Worm (Caenorhabditis elegans): ENCODE measurements around the gene srw-15.
"Not testable (repeated sequence)": the region's sequence is repeated elsewhere in the genome, so short reads cannot be mapped to it uniquely, and the experiment has no call there.

srw-15 gene

DNA sequence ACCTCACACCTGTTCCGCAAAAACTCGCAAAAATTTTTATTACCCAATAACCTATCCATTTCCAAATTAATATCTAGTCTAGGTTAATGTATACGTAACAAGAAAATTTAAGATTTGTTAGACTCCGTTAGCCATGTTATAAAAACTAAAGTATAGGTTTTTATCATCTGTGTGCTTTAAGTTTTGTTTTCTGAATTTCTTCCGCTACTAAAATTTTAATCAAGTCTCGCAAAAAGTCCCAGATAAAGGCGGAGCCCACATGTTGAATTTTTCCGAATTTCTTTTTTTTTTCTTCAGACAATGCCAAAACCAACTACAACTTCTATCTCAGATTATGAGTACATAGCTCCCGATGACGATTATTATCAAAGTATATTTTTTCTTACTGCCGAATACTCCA is 1.9 kb downstream of the srw-15 start, which contains the start of gene srw-13:
Gene srw-13, plus strand, starts transcription at position 301 of the 400 bp plus-strand sequence.
- TF ChIP-seq ceh-36 (tag; optimal IDR thresholded peaks at IDR 0.05) (no peak), flt-1 (GFP tag; IDR thresholded peaks at IDR 0.05) (no peak), ama-1 (optimal IDR thresholded peaks at IDR 0.05) (no peak), tra-4 (tag; optimal IDR thresholded peaks at IDR 0.05) (no peak)

DNA sequence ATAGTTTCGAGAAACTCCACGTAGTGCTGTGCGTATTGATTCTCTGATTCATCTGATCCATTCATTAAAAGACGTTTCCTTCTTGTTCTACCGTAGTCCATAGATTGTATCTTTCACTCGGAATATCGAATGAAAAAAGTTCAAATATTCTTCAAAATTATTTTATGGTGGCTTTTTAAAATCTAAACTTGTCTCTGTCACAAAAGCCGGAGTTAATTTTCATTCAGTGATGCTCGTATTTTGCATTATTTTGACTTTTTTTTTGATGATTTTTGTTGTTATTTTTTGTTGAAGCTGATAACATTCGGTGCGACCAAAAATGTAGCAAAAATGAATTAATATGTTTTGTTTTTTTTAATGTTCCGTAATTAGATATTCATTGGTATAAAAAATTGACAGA is 5.3 kb downstream of the srw-15 start, which contains the start of gene nhr-164:
Gene nhr-164, minus strand, starts transcription at position 101 of the 400 bp plus-strand sequence.
- TF ChIP-seq scrt-1 (GFP tag; IDR thresholded peaks at IDR 0.05), result no peak
- TF ChIP-seq hnd-1 (tag; optimal IDR thresholded peaks at IDR 0.05), result no peak
- no peak for TF ChIP-seq tbx-37 (GFP tag; conservative IDR thresholded peaks at IDR 0.05)
- TF ChIP-seq ets-7 (tag; optimal IDR thresholded peaks at IDR 0.05), result no peak
- TF ChIP-seq ceh-36 (tag; optimal IDR thresholded peaks at IDR 0.05), result no peak
- TF ChIP-seq hmg-4 (GFP tag; optimal IDR thresholded peaks at IDR 0.05), result no peak
- TF ChIP-seq flt-1 (GFP tag; IDR thresholded peaks at IDR 0.05), result no peak

DNA sequence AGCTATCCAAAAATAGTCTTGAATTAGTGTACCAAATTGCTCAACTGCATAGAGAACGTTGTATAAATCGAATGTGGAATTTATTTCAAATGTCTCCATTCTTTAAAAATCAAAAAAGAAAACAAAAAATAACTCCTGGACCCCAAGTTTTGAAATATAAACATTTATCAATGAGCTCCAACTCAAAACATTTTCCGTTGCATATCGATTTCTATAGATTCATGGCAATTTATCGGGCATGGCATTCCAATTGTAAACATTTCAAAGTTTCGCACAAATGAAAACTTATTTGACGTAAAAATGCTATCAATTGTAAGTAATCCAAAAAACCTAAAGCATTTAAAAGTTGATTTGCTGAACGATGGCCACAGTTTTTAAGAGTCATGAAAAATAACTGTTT is 8.2 kb downstream of the srw-15 start, which contains the start of gene srw-12:
Gene srw-12, minus strand, starts transcription at position 101 of the 400 bp plus-strand sequence.
- TF ChIP-seq hmg-4 (GFP tag; optimal IDR thresholded peaks at IDR 0.05), result no peak
- no peak for TF ChIP-seq aly-1 (tag; optimal IDR thresholded peaks at IDR 0.05)
- TF ChIP-seq ceh-13 (GFP tag; optimal IDR thresholded peaks at IDR 0.05), result no peak
- no peak for TF ChIP-seq ets-7 (tag; optimal IDR thresholded peaks at IDR 0.05)
- no peak for TF ChIP-seq tbx-11 (GFP tag; IDR thresholded peaks at IDR 0.05)
- no peak for TF ChIP-seq sea-1 (GFP tag; conservative IDR thresholded peaks at IDR 0.05)
- no peak for TF ChIP-seq F13C5.2 (tag; optimal IDR thresholded peaks at IDR 0.05)
- no peak for TF ChIP-seq tra-4 (tag; optimal IDR thresholded peaks at IDR 0.05)
- TF ChIP-seq pes-1 (GFP tag; IDR thresholded peaks at IDR 0.05), result no peak
- no peak for TF ChIP-seq hmbx-1 (tag; optimal IDR thresholded peaks at IDR 0.05)
- no peak for TF ChIP-seq flt-1 (GFP tag; IDR thresholded peaks at IDR 0.05)
- TF ChIP-seq tbx-37 (GFP tag; conservative IDR thresholded peaks at IDR 0.05), result no peak
- no peak for TF ChIP-seq scrt-1 (GFP tag; IDR thresholded peaks at IDR 0.05)
- TF ChIP-seq ama-1 (optimal IDR thresholded peaks at IDR 0.05), result no peak
- TF ChIP-seq B0310.2 (tag; optimal IDR thresholded peaks at IDR 0.05), result no peak
- no peak for TF ChIP-seq hnd-1 (tag; optimal IDR thresholded peaks at IDR 0.05)
- TF ChIP-seq ceh-36 (tag; optimal IDR thresholded peaks at IDR 0.05), result no peak

ce11 chrV:15240215-15240614 is 9.9 kb downstream of the srw-15 start, which contains the start of gene srw-11:
srw-11 (minus strand) TSS chrV:15240315.
- no peak for TF ChIP-seq sea-1 (GFP tag; conservative IDR thresholded peaks at IDR 0.05)
- TF ChIP-seq ceh-36 (tag; optimal IDR thresholded peaks at IDR 0.05), result no peak
- no peak for TF ChIP-seq tbx-37 (GFP tag; conservative IDR thresholded peaks at IDR 0.05)
- no peak for TF ChIP-seq ceh-13 (GFP tag; optimal IDR thresholded peaks at IDR 0.05)

ce11 chrV:15241259-15241658 is 10.9 kb downstream of the srw-15 start, which contains the start of gene chil-12:
chil-12 (plus strand) TSS chrV:15241559.
- no peak for TF ChIP-seq ceh-36 (tag; optimal IDR thresholded peaks at IDR 0.05)
- TF ChIP-seq aly-1 (tag; optimal IDR thresholded peaks at IDR 0.05), result no peak
- no peak for TF ChIP-seq pes-1 (GFP tag; IDR thresholded peaks at IDR 0.05)
- TF ChIP-seq scrt-1 (GFP tag; IDR thresholded peaks at IDR 0.05), result no peak
- no peak for TF ChIP-seq hmbx-1 (tag; optimal IDR thresholded peaks at IDR 0.05)
- TF ChIP-seq ets-7 (tag; optimal IDR thresholded peaks at IDR 0.05), result no peak
- no peak for TF ChIP-seq hnd-1 (tag; optimal IDR thresholded peaks at IDR 0.05)
- TF ChIP-seq flt-1 (GFP tag; IDR thresholded peaks at IDR 0.05), result no peak
- TF ChIP-seq sea-1 (GFP tag; conservative IDR thresholded peaks at IDR 0.05), result no peak
- TF ChIP-seq B0310.2 (tag; optimal IDR thresholded peaks at IDR 0.05), result no peak

DNA sequence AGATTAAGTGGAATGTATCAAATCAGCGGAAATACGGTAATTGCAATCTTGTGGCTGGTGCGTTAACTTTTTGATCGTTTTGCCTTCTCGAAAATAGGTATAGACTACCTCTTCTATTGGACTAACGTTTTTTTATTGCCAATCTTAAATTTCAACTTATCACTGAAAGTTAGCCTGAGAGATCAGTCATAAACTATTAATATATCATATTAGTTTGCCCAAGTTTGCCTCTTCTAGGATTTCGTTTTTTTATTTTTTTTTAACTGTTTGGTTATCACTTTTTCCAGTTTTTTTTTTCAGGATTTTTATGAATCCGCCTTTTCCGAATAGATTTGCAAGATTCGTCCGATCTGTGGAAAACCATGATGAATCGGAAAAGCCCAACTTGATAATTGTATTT is 14.1 kb downstream of the srw-15 start, which contains the start of gene kin-30:
Gene kin-30, plus strand, starts transcription at position 301 of the 400 bp plus-strand sequence.
- TF ChIP-seq aly-1 (tag; optimal IDR thresholded peaks at IDR 0.05) (no peak), sea-1 (GFP tag; conservative IDR thresholded peaks at IDR 0.05) (no peak), ceh-13 (GFP tag; optimal IDR thresholded peaks at IDR 0.05) (no peak), hmg-4 (GFP tag; optimal IDR thresholded peaks at IDR 0.05) (no peak), hnd-1 (tag; optimal IDR thresholded peaks at IDR 0.05) (no peak), ceh-36 (tag; optimal IDR thresholded peaks at IDR 0.05) (no peak), scrt-1 (GFP tag; IDR thresholded peaks at IDR 0.05) (no peak), flt-1 (GFP tag; IDR thresholded peaks at IDR 0.05) (no peak), tbx-37 (GFP tag; conservative IDR thresholded peaks at IDR 0.05) (no peak), B0310.2 (tag; optimal IDR thresholded peaks at IDR 0.05) (no peak), F13C5.2 (tag; optimal IDR thresholded peaks at IDR 0.05) (no peak), pes-1 (GFP tag; IDR thresholded peaks at IDR 0.05) (no peak), ets-7 (tag; optimal IDR thresholded peaks at IDR 0.05) (no peak), tbx-11 (GFP tag; IDR thresholded peaks at IDR 0.05) (no peak), ama-1 (optimal IDR thresholded peaks at IDR 0.05) (no peak)

ce11 chrV:15250304-15250703 is 20.0 kb downstream of the srw-15 start, which contains the start of gene srd-28:
srd-28 (plus strand) TSS chrV:15250604.
- TF ChIP-seq sea-1 (GFP tag; conservative IDR thresholded peaks at IDR 0.05); ceh-13 (GFP tag; optimal IDR thresholded peaks at IDR 0.05); hmbx-1 (tag; optimal IDR thresholded peaks at IDR 0.05): not testable (repeated sequence)

- no peak for TF ChIP-seq ceh-36 (tag; optimal IDR thresholded peaks at IDR 0.05)
- no peak for TF ChIP-seq hmbx-1 (tag; optimal IDR thresholded peaks at IDR 0.05)
- no peak for TF ChIP-seq flt-1 (GFP tag; IDR thresholded peaks at IDR 0.05)
- TF ChIP-seq ceh-13 (GFP tag; optimal IDR thresholded peaks at IDR 0.05), result no peak
- no peak for TF ChIP-seq hmg-4 (GFP tag; optimal IDR thresholded peaks at IDR 0.05)
- TF ChIP-seq hnd-1 (tag; optimal IDR thresholded peaks at IDR 0.05), result no peak
- no peak for TF ChIP-seq ama-1 (optimal IDR thresholded peaks at IDR 0.05)
- no peak for TF ChIP-seq F13C5.2 (tag; optimal IDR thresholded peaks at IDR 0.05)
- no peak for TF ChIP-seq tbx-37 (GFP tag; conservative IDR thresholded peaks at IDR 0.05)
- no peak for TF ChIP-seq tbx-11 (GFP tag; IDR thresholded peaks at IDR 0.05)
- no peak for TF ChIP-seq tra-4 (tag; optimal IDR thresholded peaks at IDR 0.05)
- TF ChIP-seq ets-7 (tag; optimal IDR thresholded peaks at IDR 0.05), result no peak
- TF ChIP-seq aly-1 (tag; optimal IDR thresholded peaks at IDR 0.05), result no peak
- TF ChIP-seq sea-1 (GFP tag; conservative IDR thresholded peaks at IDR 0.05), result no peak
- no peak for TF ChIP-seq scrt-1 (GFP tag; IDR thresholded peaks at IDR 0.05)
- no peak for TF ChIP-seq B0310.2 (tag; optimal IDR thresholded peaks at IDR 0.05)
- no peak for TF ChIP-seq pes-1 (GFP tag; IDR thresholded peaks at IDR 0.05)
Observed at ce11 chrV:15252082-15252481, 21.7 kb downstream of the srw-15 start, which contains the start of gene srbc-76. srbc-76 (plus strand) TSS chrV:15252382.
